Worm (Caenorhabditis elegans) whole organism, midembryonic: ENCODE measurements around the gene bra-2.

ENCODE experiments used
- T22C8.4 ChIP-seq: fragments of 200-800 bp; sonication (Bioruptor generic); IDR thresholded peaks from 2 replicates; pipeline ENCODE4 v1.3.6; 2022; ENCODE audit warnings: missing genetic modification characterization, missing compliant biosample characterization
- cog-1 ChIP-seq: sonication (generic microtip); optimal IDR thresholded peaks from 2 replicates; lab custom pipeline; 2016; ENCODE audit warnings: missing genetic modification characterization, missing compliant biosample characterization
- flt-1 ChIP-seq: fragments of 200-800 bp; sonication (Bioruptor generic); IDR thresholded peaks from 2 replicates; pipeline ENCODE4 v1.3.6; 2022; ENCODE audit warnings: missing genetic modification characterization, missing compliant biosample characterization
- klf-2 ChIP-seq: fragments of 200-800 bp; sonication (Bioruptor generic); conservative IDR thresholded peaks from 2 replicates; pipeline ENCODE4 v1.3.6; 2022; ENCODE audit warnings: missing genetic modification reagents, missing genetic modification characterization, missing compliant biosample characterization
- med-1 ChIP-seq: sonication (generic microtip); optimal IDR thresholded peaks from 2 replicates; lab custom pipeline; 2017; ENCODE audit warnings: missing genetic modification characterization, mild to moderate bottlenecking, missing compliant biosample characterization, antibody characterized with exemption, missing genetic modification reagents; ENCODE audit not compliant: insufficient read depth
- tab-1 ChIP-seq: fragments of 200-800 bp; sonication (Bioruptor generic); IDR thresholded peaks from 2 replicates; pipeline ENCODE4 v1.3.6; 2022; ENCODE audit warnings: missing genetic modification characterization, missing compliant biosample characterization
- ztf-23 ChIP-seq: fragments of 200-800 bp; sonication (Bioruptor generic); IDR thresholded peaks from 2 replicates; pipeline ENCODE4 v1.3.6; 2022; ENCODE audit warnings: missing genetic modification reagents, missing genetic modification characterization, missing compliant biosample characterization

DNA sequence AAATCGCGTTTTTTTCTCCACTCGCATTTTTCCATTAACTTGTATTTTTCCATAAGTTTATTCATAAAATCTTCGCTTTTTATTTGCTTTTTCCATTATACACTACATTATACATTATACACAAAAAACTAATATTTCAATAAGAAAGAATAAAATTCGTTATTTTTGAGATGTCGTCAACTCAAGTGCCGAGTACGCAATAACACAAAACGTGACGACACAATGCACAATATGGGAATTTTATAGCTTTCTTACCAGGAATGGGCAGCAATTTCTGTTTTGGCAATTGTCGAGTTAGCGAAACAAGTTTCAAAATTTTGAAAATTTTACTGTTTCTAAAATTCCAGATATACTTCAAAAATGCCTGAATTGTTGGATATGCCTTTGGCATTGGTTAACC lies 41.1 kb downstream of the bra-2 start, which contains the start of gene fbxa-10:
- TF ChIP-seq tab-1 (GFP tag; lab: Robert Waterston, UW) (no peak), ztf-23 (no peak), med-1 (GFP tag; lab: Kevin White, UChicago) (no peak), flt-1 (GFP tag; lab: Robert Waterston, UW) (no peak), cog-1 (tag; lab: Kevin White, UChicago) (no peak), klf-2 (GFP tag; lab: Robert Waterston, UW) (no peak), T22C8.4 (no peak)
